Fruit fly (Drosophila melanogaster): Measurements from ENCODE around the gene lz.

The lz gene

dm6 chrX:9319140-9319539 lies 34.7 kb downstream of the lz start, which contains the start of the genes c12.1 and c12.2:
c12.1 (minus strand) TSS chrX:9319223.
c12.2 (plus strand) TSS chrX:9319359.
- TF ChIP-seq dmrt93B (GFP tag; optimal IDR thresholded peaks at IDR 0.05): no peak
- TF ChIP-seq GATAd (GFP tag; optimal IDR thresholded peaks at IDR 0.05): peak; percentile 88
- peak; percentile 19 for TF ChIP-seq h (GFP tag; optimal IDR thresholded peaks at IDR 0.05)
- TF ChIP-seq Myc (optimal IDR thresholded peaks at IDR 0.05): peak; percentile 48

dm6 chrX:9330387-9330786 lies 45.9 kb downstream of the lz start, which contains the start of gene CG34450:
CG34450 (minus strand) TSS chrX:9330487.
- TF ChIP-seq br (GFP tag; optimal IDR thresholded peaks at IDR 0.05): no peak

dm6 chrX:9332208-9332607 lies 47.8 kb downstream of the lz start:
- TF ChIP-seq Myc (optimal IDR thresholded peaks at IDR 0.05) (no peak), dl (GFP tag; optimal IDR thresholded peaks at IDR 0.05; ENCODE audit: insufficient read depth in 1 of 2, partially characterized antibody in 2 of 2) (no peak), Dif (GFP tag; optimal IDR thresholded peaks at IDR 0.05; ENCODE audit: partially characterized antibody) (no peak), Rel (GFP tag; optimal IDR thresholded peaks at IDR 0.05) (no peak), Rel (tag; optimal IDR thresholded peaks at IDR 0.05) (no peak), br (GFP tag; optimal IDR thresholded peaks at IDR 0.05) (no peak), Jra (GFP tag; optimal IDR thresholded peaks at IDR 0.05) (no peak), foxo (GFP tag; optimal IDR thresholded peaks at IDR 0.05) (no peak), usp (GFP tag; optimal IDR thresholded peaks at IDR 0.05) (no peak), sv (GFP tag; optimal IDR thresholded peaks at IDR 0.05) (no peak), pan (optimal IDR thresholded peaks at IDR 0.05) (no peak), OdsH (GFP tag; optimal IDR thresholded peaks at IDR 0.05) (no peak), Hr83 (GFP tag; optimal IDR thresholded peaks at IDR 0.05; ENCODE audit: poor library complexity, severe bottlenecking) (no peak)

dm6 chrX:9343480-9344477 lies 59.3 kb downstream of the lz start:
- no peak for TF ChIP-seq lola (GFP tag; optimal IDR thresholded peaks at IDR 0.05)
- peak; percentile 44 for TF ChIP-seq dsf (GFP tag; optimal IDR thresholded peaks at IDR 0.05; ENCODE audit: borderline replicate concordance)
- no peak for TF ChIP-seq dl (GFP tag; optimal IDR thresholded peaks at IDR 0.05; ENCODE audit: insufficient read depth in 1 of 2, partially characterized antibody in 2 of 2)
- TF ChIP-seq CG9705 (GFP tag; optimal IDR thresholded peaks at IDR 0.05): peak; percentile 78
- peak; percentile 83 for TF ChIP-seq psq (GFP tag; optimal IDR thresholded peaks at IDR 0.05)
- TF ChIP-seq woc (GFP tag; optimal IDR thresholded peaks at IDR 0.05): peak; percentile 78
- peak; percentile 92 for TF ChIP-seq sage (GFP tag; optimal IDR thresholded peaks at IDR 0.05)
- TF ChIP-seq Dfd (GFP tag; optimal IDR thresholded peaks at IDR 0.05): no peak
- peak; percentile 73 for TF ChIP-seq Jra (GFP tag; optimal IDR thresholded peaks at IDR 0.05)
- TF ChIP-seq HLH106 (tag; optimal IDR thresholded peaks at IDR 0.05): peak; percentile 95
- no peak for TF ChIP-seq N (GFP tag; optimal IDR thresholded peaks at IDR 0.05)
- peak; percentile 93 for TF ChIP-seq CG32264 (GFP tag; optimal IDR thresholded peaks at IDR 0.05)
- peak; percentile 95 for TF ChIP-seq h (GFP tag; optimal IDR thresholded peaks at IDR 0.05)
- peak; percentile 95 for TF ChIP-seq ey (GFP tag; optimal IDR thresholded peaks at IDR 0.05)
- peak; percentile 95 for TF ChIP-seq br (GFP tag; optimal IDR thresholded peaks at IDR 0.05)
- TF ChIP-seq tai (GFP tag; optimal IDR thresholded peaks at IDR 0.05): peak; percentile 80
- peak; percentile 74 for TF ChIP-seq GATAd (GFP tag; optimal IDR thresholded peaks at IDR 0.05)
- peak; percentile 93 for TF ChIP-seq Hnf4 (GFP tag; optimal IDR thresholded peaks at IDR 0.05)
- TF ChIP-seq jim (GFP tag; optimal IDR thresholded peaks at IDR 0.05): no peak
- peak; percentile 91 for TF ChIP-seq dmrt93B (GFP tag; optimal IDR thresholded peaks at IDR 0.05)
- TF ChIP-seq Hr78 (GFP tag; optimal IDR thresholded peaks at IDR 0.05): no peak
- TF ChIP-seq OdsH (GFP tag; optimal IDR thresholded peaks at IDR 0.05): peak; percentile 92
- TF ChIP-seq rgr (GFP tag; optimal IDR thresholded peaks at IDR 0.05): peak; percentile 96
- TF ChIP-seq brk (GFP tag; optimal IDR thresholded peaks at IDR 0.05): peak; percentile 75
- peak; percentile 71 for TF ChIP-seq CrebA (GFP tag; optimal IDR thresholded peaks at IDR 0.05; ENCODE audit: borderline replicate concordance)
- peak; percentile 2 for TF ChIP-seq sv (GFP tag; optimal IDR thresholded peaks at IDR 0.05)
- peak; percentile 86 to 95 for TF ChIP-seq foxo (GFP tag; optimal IDR thresholded peaks at IDR 0.05)
- peak; percentile 58 for TF ChIP-seq Hr83 (GFP tag; optimal IDR thresholded peaks at IDR 0.05; ENCODE audit: poor library complexity, severe bottlenecking)
- no peak for TF ChIP-seq Dif (GFP tag; optimal IDR thresholded peaks at IDR 0.05; ENCODE audit: partially characterized antibody)
- peak; percentile 72 for TF ChIP-seq Rel (GFP tag; optimal IDR thresholded peaks at IDR 0.05)
- TF ChIP-seq Rel (tag; optimal IDR thresholded peaks at IDR 0.05): peak; percentile 66
- TF ChIP-seq Mio (GFP tag; optimal IDR thresholded peaks at IDR 0.05): peak; percentile 88
- TF ChIP-seq Sp1 (GFP tag; optimal IDR thresholded peaks at IDR 0.05): peak; percentile 93
- peak; percentile 94 for TF ChIP-seq fru (GFP tag; optimal IDR thresholded peaks at IDR 0.05)

Data from whole organism, wandering third instar larva.